Fruit fly (Drosophila melanogaster): Measurements from ENCODE around the gene Tim9b.

Gene Tim9b

DNA sequence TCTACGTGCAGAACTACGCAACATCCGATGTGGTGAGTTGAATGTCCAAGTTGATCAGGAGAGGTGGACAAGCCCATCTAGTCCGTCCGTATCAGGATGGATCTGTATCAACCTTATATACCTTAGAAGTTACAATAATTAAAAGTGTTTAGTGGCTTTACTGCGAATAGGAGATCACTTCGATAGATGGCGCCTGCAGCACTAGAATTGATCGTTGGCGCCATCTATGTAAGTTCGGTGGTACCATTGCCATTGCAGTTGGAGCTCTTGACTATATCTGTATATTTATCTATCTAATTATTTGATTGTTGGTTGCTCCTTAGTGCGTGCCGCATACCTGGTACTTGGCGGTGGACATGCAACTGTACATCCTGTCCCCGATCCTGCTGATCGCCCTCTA, 33.2 kb downstream of the Tim9b start:
- TF ChIP-seq pan (optimal IDR thresholded peaks at IDR 0.05) (no peak), usp (GFP tag; optimal IDR thresholded peaks at IDR 0.05) (no peak), EcR (GFP tag; optimal IDR thresholded peaks at IDR 0.05) (no peak), Dll (optimal IDR thresholded peaks at IDR 0.05) (no peak), psq (optimal IDR thresholded peaks at IDR 0.05) (no peak), CG8478 (optimal IDR thresholded peaks at IDR 0.05) (no peak)

DNA sequence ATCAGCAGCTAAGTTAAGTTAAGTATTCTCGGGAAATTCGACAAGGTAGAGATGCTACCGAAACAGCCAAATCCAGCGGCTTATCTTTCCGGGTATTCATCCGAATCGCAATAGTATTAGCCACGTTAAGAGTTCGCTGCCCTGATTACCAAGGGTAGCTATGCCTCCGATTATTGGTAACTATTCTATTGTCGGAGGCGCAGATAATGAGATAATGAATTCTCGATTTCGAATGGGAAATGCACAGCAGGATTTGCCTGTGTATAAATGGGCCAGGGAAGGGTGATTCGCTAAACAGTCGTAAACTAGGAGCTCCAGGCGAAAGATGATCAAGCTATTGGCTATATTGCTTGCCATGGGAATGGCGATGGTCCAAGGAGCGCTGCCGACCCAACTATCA, 35.0 kb downstream of the Tim9b start, which contains the start of gene CG14204:
Gene CG14204 (plus strand): TSS at position 301 of the 400 bp plus-strand sequence.
- TF ChIP-seq usp (GFP tag; optimal IDR thresholded peaks at IDR 0.05) (no peak), psq (optimal IDR thresholded peaks at IDR 0.05) (no peak), pan (optimal IDR thresholded peaks at IDR 0.05) (no peak), CG8478 (optimal IDR thresholded peaks at IDR 0.05) (no peak), EcR (GFP tag; optimal IDR thresholded peaks at IDR 0.05) (no peak), Dll (optimal IDR thresholded peaks at IDR 0.05) (no peak)

DNA sequence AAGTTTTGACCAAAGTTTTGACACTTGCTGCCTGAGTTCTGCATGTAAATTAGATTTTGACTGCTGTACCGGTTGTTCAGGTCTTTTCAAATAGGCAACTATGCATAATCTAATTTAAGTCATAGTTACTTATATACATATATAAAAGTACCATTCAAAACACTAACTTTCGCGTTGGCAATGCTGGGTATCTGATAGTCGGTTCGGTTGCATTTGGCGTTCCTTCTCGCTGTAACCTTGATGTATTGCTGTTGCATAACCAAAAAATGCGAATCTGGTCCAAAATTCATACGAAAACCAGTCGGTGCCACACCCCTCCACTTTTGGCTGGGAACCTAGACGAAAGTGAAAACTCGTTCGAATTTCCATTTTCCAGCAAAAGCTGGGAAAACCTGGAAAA, 35.6 kb downstream of the Tim9b start:
- no peak for TF ChIP-seq pan (optimal IDR thresholded peaks at IDR 0.05)
- TF ChIP-seq usp (GFP tag; optimal IDR thresholded peaks at IDR 0.05): no peak
- TF ChIP-seq psq (optimal IDR thresholded peaks at IDR 0.05): no peak
- no peak for TF ChIP-seq CG8478 (optimal IDR thresholded peaks at IDR 0.05)
- TF ChIP-seq Dll (optimal IDR thresholded peaks at IDR 0.05): no peak
- no peak for TF ChIP-seq EcR (GFP tag; optimal IDR thresholded peaks at IDR 0.05)

- no peak for TF ChIP-seq pan (optimal IDR thresholded peaks at IDR 0.05)
- TF ChIP-seq EcR (GFP tag; optimal IDR thresholded peaks at IDR 0.05): no peak
- TF ChIP-seq CG8478 (optimal IDR thresholded peaks at IDR 0.05): no peak
- TF ChIP-seq usp (GFP tag; optimal IDR thresholded peaks at IDR 0.05): no peak
- TF ChIP-seq Dll (optimal IDR thresholded peaks at IDR 0.05): no peak
These were observed 36.5 kb downstream of the Tim9b start, which contains the start of gene CG14218 for dm6 chrX:19581881-19582280. Gene CG14218 (minus strand): TSS chrX:19581981.

- TF ChIP-seq CG8478 (optimal IDR thresholded peaks at IDR 0.05) (no peak), psq (optimal IDR thresholded peaks at IDR 0.05) (no peak), EcR (GFP tag; optimal IDR thresholded peaks at IDR 0.05) (no peak), usp (GFP tag; optimal IDR thresholded peaks at IDR 0.05) (no peak), pan (optimal IDR thresholded peaks at IDR 0.05) (no peak), Dll (optimal IDR thresholded peaks at IDR 0.05) (no peak)
These were observed 38.6 kb downstream of the Tim9b start, which contains the start of gene Tao for dm6 chrX:19579648-19580301. Gene Tao (minus strand): TSS chrX:19579800.

DNA sequence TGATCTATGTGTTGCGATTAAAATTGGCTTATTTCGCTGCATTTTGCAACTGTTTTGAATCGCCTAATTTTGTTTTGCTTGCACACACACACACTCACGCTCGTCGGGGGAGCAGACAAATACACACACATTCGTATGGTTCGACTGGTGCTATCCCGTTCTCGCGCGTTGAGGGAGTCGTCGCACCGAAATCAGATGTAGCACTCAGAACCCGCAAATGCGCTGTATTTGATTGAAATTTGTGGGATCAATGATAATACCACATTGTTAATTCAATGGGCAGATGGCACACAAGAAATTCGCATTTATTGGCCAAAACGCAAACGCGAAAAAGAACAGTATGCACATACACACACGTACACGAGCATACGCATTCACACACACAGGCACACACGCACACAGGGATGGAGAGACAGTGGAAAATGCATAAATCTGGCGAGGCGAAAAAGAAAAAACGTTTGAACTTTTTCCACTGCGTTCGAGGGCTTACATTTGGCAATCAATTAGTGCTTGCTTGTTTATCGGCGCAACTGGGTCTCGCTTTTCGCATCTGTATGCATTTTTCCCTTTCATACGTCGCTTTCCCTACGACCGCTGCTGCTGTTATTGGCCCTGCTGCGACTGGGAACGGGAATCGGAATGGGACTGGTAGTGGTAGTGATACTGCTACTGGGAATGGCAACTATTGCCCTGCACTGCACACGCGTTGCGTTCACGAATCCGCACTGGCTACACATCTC, 39.3 kb downstream of the Tim9b start:
- TF ChIP-seq pan (optimal IDR thresholded peaks at IDR 0.05) (no peak), EcR (GFP tag; optimal IDR thresholded peaks at IDR 0.05) (no peak), usp (GFP tag; optimal IDR thresholded peaks at IDR 0.05) (no peak), CG8478 (optimal IDR thresholded peaks at IDR 0.05) (peak; percentile 89), Dll (optimal IDR thresholded peaks at IDR 0.05) (no peak), psq (optimal IDR thresholded peaks at IDR 0.05) (no peak)

DNA sequence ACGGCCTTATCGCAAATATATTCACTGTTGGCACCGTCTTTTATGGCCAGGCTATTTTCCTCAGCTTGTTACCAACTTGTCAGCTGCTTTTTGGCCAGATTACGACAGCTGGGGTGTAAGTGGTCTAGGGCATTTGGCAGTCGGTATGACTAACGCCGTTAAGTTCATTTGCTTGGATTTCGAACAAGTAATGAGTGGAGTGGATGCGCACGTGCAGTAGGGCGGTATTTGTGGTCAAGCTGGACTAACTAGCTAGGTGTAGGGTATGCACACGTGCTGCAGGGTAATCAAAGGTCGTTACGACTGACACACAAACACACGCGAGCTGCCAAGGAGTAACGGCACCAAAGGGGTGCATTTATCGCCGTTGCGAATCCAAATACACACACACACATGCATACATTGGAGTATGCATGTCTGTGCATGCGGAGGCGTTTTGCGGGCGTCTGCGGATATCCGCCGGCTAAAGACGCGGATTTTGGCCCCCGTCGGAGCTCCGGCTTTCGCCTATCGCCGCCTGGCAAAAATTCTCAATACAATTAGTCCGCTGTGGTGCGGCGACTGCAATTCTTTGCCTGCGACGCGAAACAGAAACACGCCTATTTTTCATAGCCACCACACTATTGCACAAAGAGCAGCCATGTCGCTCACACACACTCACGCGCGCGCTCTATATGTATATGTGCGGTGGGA, 40.3 kb downstream of the Tim9b start:
- TF ChIP-seq EcR (GFP tag; optimal IDR thresholded peaks at IDR 0.05): no peak
- TF ChIP-seq pan (optimal IDR thresholded peaks at IDR 0.05): no peak
- TF ChIP-seq psq (optimal IDR thresholded peaks at IDR 0.05): no peak
- no peak for TF ChIP-seq Dll (optimal IDR thresholded peaks at IDR 0.05)
- no peak for TF ChIP-seq CG8478 (optimal IDR thresholded peaks at IDR 0.05)
- no peak for TF ChIP-seq usp (GFP tag; optimal IDR thresholded peaks at IDR 0.05)

- TF ChIP-seq psq (optimal IDR thresholded peaks at IDR 0.05) (no peak), Dll (optimal IDR thresholded peaks at IDR 0.05) (no peak), pan (optimal IDR thresholded peaks at IDR 0.05) (no peak), CG8478 (optimal IDR thresholded peaks at IDR 0.05) (no peak), usp (GFP tag; optimal IDR thresholded peaks at IDR 0.05) (no peak), EcR (GFP tag; optimal IDR thresholded peaks at IDR 0.05) (no peak)
These were observed 44.6 kb downstream of the Tim9b start for dm6 chrX:19573687-19574086.

All from whole organism.